Fruit fly (Drosophila melanogaster) Kc167 (cell line): ENCODE data around the gene CG32536.

Experiments
- Myc ChIP-seq: fragments of >200 bp; optimal IDR thresholded peaks from 2 replicates; lab custom pipeline; 2017; ENCODE audit warnings: missing external identifiers
- Sin3A ChIP-seq: fragments of >200 bp; optimal IDR thresholded peaks from 2 replicates; lab custom pipeline; 2018; ENCODE audit warnings: missing external identifiers
- psq ChIP-seq: fragments of >200 bp; optimal IDR thresholded peaks from 2 replicates; lab custom pipeline; 2017; ENCODE audit warnings: missing external identifiers

DNA sequence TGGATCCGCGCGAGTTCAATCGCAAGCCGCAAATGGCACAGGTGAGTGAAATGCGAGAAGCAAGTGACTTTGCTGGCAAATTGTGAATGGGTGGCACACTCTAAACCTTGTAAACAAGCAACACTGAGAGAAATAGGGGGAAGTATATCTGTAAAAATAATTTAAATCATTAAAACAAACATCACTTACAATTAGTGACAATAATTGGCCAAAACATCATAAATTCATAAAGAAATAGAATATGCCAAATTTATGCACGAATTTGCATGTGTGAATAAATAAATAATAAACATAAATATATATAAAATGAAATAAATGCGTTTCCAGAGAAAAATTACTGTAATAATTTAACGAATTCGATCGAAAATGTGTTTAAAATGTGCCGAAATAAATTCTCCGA lies 14.1 kb downstream of the CG32536 start:
- no peak for TF ChIP-seq Sin3A (lab: Kevin White, UChicago)
- TF ChIP-seq psq (lab: Kevin White, UChicago), result no peak
- no peak for TF ChIP-seq Myc (lab: Kevin White, UChicago)
